Fruit fly (Drosophila melanogaster): ENCODE data around the gene CG14820.

DNA sequence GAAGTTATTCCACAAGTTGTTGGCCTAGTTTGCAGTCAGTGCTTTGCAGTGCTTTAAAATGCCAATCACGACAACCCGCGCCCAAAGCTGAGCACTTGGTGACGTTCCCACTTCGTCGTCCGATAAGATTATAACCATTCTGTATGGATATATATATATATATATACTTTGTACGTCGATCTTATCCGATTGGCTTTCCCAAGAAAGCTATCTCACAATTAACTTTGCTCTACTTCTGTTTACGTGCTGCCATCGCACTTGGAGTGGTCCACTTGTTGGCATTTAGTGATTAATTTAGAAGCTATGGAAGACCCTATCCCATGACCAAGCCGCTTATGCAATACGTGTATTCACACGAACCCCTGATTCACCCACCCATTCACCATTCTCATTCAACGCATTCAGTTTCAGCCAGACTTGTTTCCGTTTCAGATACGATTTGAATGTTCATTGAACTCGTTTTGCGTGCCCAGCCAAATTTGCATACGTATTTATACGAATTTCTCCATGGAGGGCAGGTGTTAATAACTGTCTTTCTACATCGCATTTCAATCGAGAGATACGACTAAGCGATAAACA, 29.4 kb downstream of the CG14820 start:
- TF ChIP-seq CG32264 (GFP tag; optimal IDR thresholded peaks at IDR 0.05) (no peak), psq (GFP tag; optimal IDR thresholded peaks at IDR 0.05) (no peak), lola (GFP tag; optimal IDR thresholded peaks at IDR 0.05) (no peak), OdsH (GFP tag; optimal IDR thresholded peaks at IDR 0.05) (no peak), h (GFP tag; optimal IDR thresholded peaks at IDR 0.05) (no peak), woc (GFP tag; optimal IDR thresholded peaks at IDR 0.05) (no peak), pan (optimal IDR thresholded peaks at IDR 0.05) (no peak)

All from whole organism, wandering third instar larva.